Fruit fly (Drosophila melanogaster) whole organism, embryonic: Measurements from ENCODE around the gene Mzt1.
A peak's percentile ranks its signal among the peaks of the same experiment; 100 is the strongest.

Experiments
- C15 ChIP-seq: fragments of 200-800 bp; sonication (Bioruptor generic); IDR thresholded peaks from 3 replicates; pipeline ENCODE4 v1.3.6; 2022; ENCODE audit warnings: missing biosample characterization, missing genetic modification characterization
- CG10321 ChIP-seq: fragments of 200-800 bp; sonication (Bioruptor generic); IDR thresholded peaks from 2 replicates; pipeline ENCODE4 v1.3.6; 2022; ENCODE audit warnings: missing biosample characterization, missing genetic modification characterization
- CG17829 ChIP-seq: fragments of 200-800 bp; optimal IDR thresholded peaks from 2 replicates; lab custom pipeline; 2019; ENCODE audit warnings: missing biosample characterization, mild to moderate bottlenecking, missing genetic modification characterization, moderate library complexity
- CG30431 ChIP-seq: fragments of 200-800 bp; sonication (Bioruptor generic); optimal IDR thresholded peaks from 2 replicates; lab custom pipeline; 2017; ENCODE audit warnings: missing biosample characterization, missing genetic modification characterization
- CG32532 ChIP-seq: fragments of 200-800 bp; sonication (Bioruptor generic); IDR thresholded peaks from 2 replicates; pipeline ENCODE4 v1.3.6; 2022; ENCODE audit warnings: missing biosample characterization, missing genetic modification characterization
- CG3726 ChIP-seq: fragments of 200-800 bp; sonication (Bioruptor generic); IDR thresholded peaks from 3 replicates; pipeline ENCODE4, ENCODE4 v1.3.6; 2022; ENCODE audit warnings: missing biosample characterization, missing genetic modification characterization
- CG4328 ChIP-seq: fragments of 200-800 bp; sonication (Bioruptor generic); optimal IDR thresholded peaks from 3 replicates; lab custom pipeline; 2017; ENCODE audit warnings: missing biosample characterization, missing genetic modification reagents, missing genetic modification characterization
- CG4617 ChIP-seq: fragments of 200-800 bp; sonication (Bioruptor generic); optimal IDR thresholded peaks from 3 replicates; lab custom pipeline; 2016; ENCODE audit warnings: missing biosample characterization, missing genetic modification characterization, borderline replicate concordance
- CG5245 ChIP-seq: fragments of 200-800 bp; sonication (Bioruptor generic); optimal IDR thresholded peaks from 3 replicates; lab custom pipeline; 2016; ENCODE audit warnings: missing biosample characterization, missing genetic modification characterization
- CG6654 ChIP-seq: fragments of 200-800 bp; sonication (Bioruptor generic); optimal IDR thresholded peaks from 2 replicates; lab custom pipeline; 2017; ENCODE audit warnings: missing biosample characterization, mild to moderate bottlenecking, missing genetic modification characterization
- CG7786 ChIP-seq: fragments of 200-800 bp; sonication (Bioruptor generic); optimal IDR thresholded peaks from 2 replicates; lab custom pipeline; 2016; ENCODE audit warnings: missing biosample characterization, missing genetic modification characterization
- CG8281 ChIP-seq: fragments of 200-800 bp; sonication (Bioruptor generic); optimal IDR thresholded peaks from 2 replicates; lab custom pipeline; 2018; ENCODE audit warnings: missing biosample characterization, mild to moderate bottlenecking, missing genetic modification characterization, moderate library complexity
- CG8290 ChIP-seq, 3 experiments: fragments of 200-800 bp; sonication (Bioruptor generic); optimal IDR thresholded peaks; 2 replicates each; lab custom pipeline; 2016 to 2019; ENCODE audit warnings: missing biosample characterization in 3 of 3, missing genetic modification characterization in 3 of 3, mild to moderate bottlenecking in 2 of 3, moderate library complexity in 1 of 3
- CG8944 ChIP-seq: fragments of 200-800 bp; sonication (Bioruptor generic); optimal IDR thresholded peaks from 3 replicates; lab custom pipeline; 2016; ENCODE audit warnings: missing biosample characterization, missing genetic modification characterization
- CG9215 ChIP-seq: fragments of 200-800 bp; sonication (Bioruptor generic); IDR thresholded peaks from 2 replicates; pipeline ENCODE4 v1.3.6; 2022; ENCODE audit warnings: missing biosample characterization, missing genetic modification characterization
- CTCF ChIP-seq: fragments of 200-800 bp; sonication (Bioruptor generic); optimal IDR thresholded peaks from 2 replicates; lab custom pipeline; 2017; ENCODE audit warnings: missing biosample characterization, mild to moderate bottlenecking, missing genetic modification characterization, moderate library complexity
- Camta ChIP-seq: fragments of 200-800 bp; sonication (Bioruptor generic); optimal IDR thresholded peaks from 2 replicates; lab custom pipeline; 2016; ENCODE audit warnings: missing biosample characterization, missing genetic modification characterization
- Dp ChIP-seq: fragments of 200-800 bp; sonication (Bioruptor generic); optimal IDR thresholded peaks from 2 replicates; lab custom pipeline; 2018; ENCODE audit warnings: missing biosample characterization, mild to moderate bottlenecking, missing genetic modification characterization, moderate library complexity
- Ets97D ChIP-seq: fragments of 200-800 bp; sonication (Bioruptor generic); optimal IDR thresholded peaks from 3 replicates; lab custom pipeline; 2016; ENCODE audit warnings: missing biosample characterization, missing genetic modification characterization
- Gug ChIP-seq: fragments of 200-800 bp; sonication (Bioruptor generic); IDR thresholded peaks from 4 replicates; pipeline ENCODE4 v1.3.6; 2022; ENCODE audit warnings: missing biosample characterization, missing genetic modification characterization
- HHEX ChIP-seq: fragments of 200-800 bp; sonication (Bioruptor generic); optimal IDR thresholded peaks from 3 replicates; lab custom pipeline; 2017; ENCODE audit warnings: missing biosample characterization, mild to moderate bottlenecking, missing genetic modification characterization, missing genetic modification reagents
- Jarid2 ChIP-seq: fragments of 200-800 bp; sonication (Bioruptor generic); optimal IDR thresholded peaks from 3 replicates; lab custom pipeline; 2017; ENCODE audit warnings: mild to moderate bottlenecking, missing biosample characterization, missing genetic modification reagents, missing genetic modification characterization
- Lhr ChIP-seq: fragments of 200-800 bp; sonication (Bioruptor generic); optimal IDR thresholded peaks from 3 replicates; lab custom pipeline; 2017; ENCODE audit warnings: mild to moderate bottlenecking, missing biosample characterization, missing genetic modification reagents, missing genetic modification characterization
- Lpt ChIP-seq: fragments of >200 bp; optimal IDR thresholded peaks from 2 replicates; lab custom pipeline; 2018; ENCODE audit warnings: missing biosample characterization, missing genetic modification characterization
- MBD-R2 ChIP-seq: fragments of 200-800 bp; sonication (Bioruptor generic); IDR thresholded peaks from 2 replicates; pipeline ENCODE4 v1.3.6; 2022; ENCODE audit warnings: missing biosample characterization, missing genetic modification characterization
- MTF-1 ChIP-seq: fragments of 200-800 bp; sonication (Bioruptor generic); optimal IDR thresholded peaks from 2 replicates; lab custom pipeline; 2018; ENCODE audit warnings: missing biosample characterization, mild to moderate bottlenecking, missing genetic modification characterization, borderline replicate concordance
- Nf-YA ChIP-seq: fragments of 200-800 bp; sonication (Bioruptor generic); IDR thresholded peaks from 2 replicates; pipeline ENCODE4 v1.3.6; 2022; ENCODE audit warnings: missing biosample characterization, missing genetic modification characterization
- Oli ChIP-seq: fragments of 200-800 bp; sonication (Bioruptor generic); optimal IDR thresholded peaks from 2 replicates; lab custom pipeline; 2018; ENCODE audit warnings: missing biosample characterization, mild to moderate bottlenecking, missing genetic modification characterization, moderate library complexity
- Ptx1 ChIP-seq: fragments of 200-800 bp; sonication (Bioruptor generic); IDR thresholded peaks from 2 replicates; pipeline ENCODE4 v1.3.6; 2022; ENCODE audit warnings: missing biosample characterization, missing genetic modification characterization
- Rx ChIP-seq: fragments of 200-800 bp; sonication (Bioruptor generic); IDR thresholded peaks from 2 replicates; pipeline ENCODE4 v1.3.6; 2022; ENCODE audit warnings: missing biosample characterization, missing genetic modification characterization
- Sry-δ ChIP-seq: fragments of 200-800 bp; sonication (Bioruptor generic); optimal IDR thresholded peaks from 2 replicates; lab custom pipeline; 2016; ENCODE audit warnings: missing biosample characterization, missing genetic modification characterization
- Stat92E ChIP-seq, 3 experiments: fragments of >200 bp in 2 of 3; fragments of 200-800 bp in 1 of 3; sonication (Bioruptor generic) in 1 of 3; optimal IDR thresholded peaks; 2 replicates each; lab custom pipeline; 2017 to 2019; ENCODE audit warnings: missing biosample characterization in 3 of 3, missing genetic modification characterization in 3 of 3, mild to moderate bottlenecking in 1 of 3, moderate library complexity in 1 of 3
- Xrp1 ChIP-seq: fragments of 200-800 bp; sonication (Bioruptor generic); IDR thresholded peaks from 2 replicates; pipeline ENCODE4 v1.3.6; 2022; ENCODE audit warnings: missing biosample characterization, missing genetic modification characterization
- bbx ChIP-seq: fragments of 200-800 bp; sonication (Bioruptor generic); IDR thresholded peaks from 2 replicates; pipeline ENCODE4 v1.3.6; 2022; ENCODE audit warnings: missing biosample characterization, missing genetic modification characterization; ENCODE audit not compliant: partially characterized antibody
- br ChIP-seq: fragments of >200 bp; optimal IDR thresholded peaks from 2 replicates; lab custom pipeline; 2017
- corto ChIP-seq: fragments of 200-800 bp; sonication (Bioruptor generic); optimal IDR thresholded peaks from 2 replicates; lab custom pipeline; 2016; ENCODE audit warnings: missing biosample characterization, mild to moderate bottlenecking, missing genetic modification characterization, moderate library complexity
- emc ChIP-seq: fragments of 200-800 bp; sonication (Bioruptor generic); optimal IDR thresholded peaks from 2 replicates; lab custom pipeline; 2016; ENCODE audit warnings: missing biosample characterization, missing genetic modification characterization
- eve ChIP-seq, 2 experiments: fragments of >200 bp; optimal IDR thresholded peaks; 2 replicates each; lab custom pipeline; 2017; ENCODE audit warnings: missing biosample characterization in 2 of 2, missing genetic modification characterization in 2 of 2
- fd3F ChIP-seq: fragments of 200-800 bp; sonication (Bioruptor generic); optimal IDR thresholded peaks from 2 replicates; lab custom pipeline; 2018; ENCODE audit warnings: missing biosample characterization, mild to moderate bottlenecking, missing genetic modification characterization, moderate library complexity
- gce ChIP-seq: fragments of 200-800 bp; sonication (Bioruptor generic); IDR thresholded peaks from 3 replicates; pipeline ENCODE4 v1.3.6; 2022; ENCODE audit warnings: missing biosample characterization, missing genetic modification characterization
- hkb ChIP-seq, 2 experiments: fragments of 200-800 bp in 1 of 2; fragments of >200 bp in 1 of 2; sonication (Bioruptor generic) in 1 of 2; IDR thresholded peaks in 1 of 2; optimal IDR thresholded peaks in 1 of 2; 2 replicates each; pipeline versions ENCODE4 v1.3.6 to Lab custom; 2017 to 2022; ENCODE audit warnings: missing biosample characterization in 1 of 2, missing genetic modification characterization in 1 of 2
- kni ChIP-seq: fragments of 200-800 bp; sonication (Bioruptor generic); optimal IDR thresholded peaks from 3 replicates; lab custom pipeline; 2017; ENCODE audit warnings: mild to moderate bottlenecking, missing biosample characterization, missing genetic modification reagents, missing genetic modification characterization
- lbe ChIP-seq: fragments of 200-800 bp; sonication (Bioruptor generic); optimal IDR thresholded peaks from 2 replicates; lab custom pipeline; 2016; ENCODE audit warnings: missing biosample characterization, mild to moderate bottlenecking, missing genetic modification characterization
- lilli ChIP-seq: fragments of 200-800 bp; sonication (Bioruptor generic); optimal IDR thresholded peaks from 3 replicates; lab custom pipeline; 2016; ENCODE audit warnings: missing biosample characterization, missing genetic modification characterization
- mam ChIP-seq: fragments of 200-800 bp; sonication (Bioruptor generic); optimal IDR thresholded peaks from 3 replicates; lab custom pipeline; 2016; ENCODE audit warnings: missing biosample characterization, missing genetic modification characterization
- pho ChIP-seq: fragments of 200-800 bp; sonication (Bioruptor generic); optimal IDR thresholded peaks from 2 replicates; lab custom pipeline; 2016; ENCODE audit warnings: missing biosample characterization, missing genetic modification characterization
- ro ChIP-seq: fragments of 200-800 bp; sonication (Bioruptor generic); IDR thresholded peaks from 2 replicates; pipeline ENCODE4 v1.3.6; 2022; ENCODE audit warnings: missing biosample characterization, missing genetic modification characterization
- stc ChIP-seq: fragments of 200-800 bp; sonication (Bioruptor generic); IDR thresholded peaks from 2 replicates; pipeline ENCODE4 v1.3.6; 2022; ENCODE audit warnings: missing biosample characterization, missing genetic modification characterization
- ttk ChIP-seq: fragments of 200-800 bp; sonication (Bioruptor generic); IDR thresholded peaks from 2 replicates; pipeline ENCODE4 v2.1.2; 2022; ENCODE audit warnings: missing biosample characterization, missing genetic modification characterization
- tx ChIP-seq: fragments of 200-800 bp; sonication (Bioruptor generic); optimal IDR thresholded peaks from 2 replicates; lab custom pipeline; 2016; ENCODE audit warnings: missing biosample characterization, missing genetic modification characterization

Gene Mzt1

dm6 chr3L:2417399-2418040 is 28.5 kb downstream of the Mzt1 start (continued):
- TF ChIP-seq bbx (GFP tag; lab: Robert Waterston, UW) (no peak), Oli (tag; lab: Kevin White, UChicago) (peak; percentile 88), gce (no peak), Dp (GFP tag; lab: Kevin White, UChicago) (no peak), CG7786 (GFP tag; lab: Kevin White, UChicago) (peak; percentile 18), Stat92E (GFP tag; optimal IDR thresholded peaks at IDR 0.05; lab: Kevin White, UChicago) (peak in 1 of 3 experiments; percentile 68), CG3726 (no peak), CG8281 (peak; percentile 54), pho (GFP tag; lab: Kevin White, UChicago) (no peak), stc (GFP tag; lab: Robert Waterston, UW) (peak; percentile 48; the same call in 1 of the 2 replicates), ttk (GFP tag; lab: Robert Waterston, UW) (peak; percentile 61), corto (GFP tag; lab: Kevin White, UChicago) (peak; percentile 64), CTCF (GFP tag; lab: Kevin White, UChicago) (no peak), Sry-δ (GFP tag; lab: Kevin White, UChicago) (no peak), MBD-R2 (no peak), Camta (GFP tag; lab: Kevin White, UChicago) (no peak), CG4328 (GFP tag; lab: Kevin White, UChicago) (peak; percentile 76), mam (GFP tag; lab: Kevin White, UChicago) (no peak), Lpt (GFP tag; lab: Kevin White, UChicago) (no peak), MTF-1 (no peak), CG30431 (GFP tag; lab: Kevin White, UChicago) (peak; percentile 73), eve (GFP tag; optimal IDR thresholded peaks at IDR 0.05; lab: Kevin White, UChicago) (peak in 1 of 2 experiments; percentile 78), CG4617 (peak; percentile 3), Jarid2 (peak; percentile 12), Gug (no peak), tx (no peak), br (lab: Kevin White, UChicago) (no peak), ro (GFP tag; lab: Robert Waterston, UW) (no peak), emc (GFP tag; lab: Kevin White, UChicago) (no peak), Nf-YA (no peak), CG6654 (GFP tag; lab: Kevin White, UChicago) (peak; percentile 34), CG8944 (GFP tag; lab: Kevin White, UChicago) (no peak), Rx (GFP tag; lab: Robert Waterston, UW) (0 out of 2 replicates have a peak, but pooled peaks have one; percentile 42), Xrp1 (GFP tag; lab: Robert Waterston, UW) (peak; percentile 71), Lhr (no peak), lilli (GFP tag; lab: Kevin White, UChicago) (no peak), CG10321 (GFP tag; lab: Robert Waterston, UW) (no peak), Ptx1 (peak; percentile 83), fd3F (GFP tag; lab: Kevin White, UChicago) (peak; percentile 54), CG17829 (peak; percentile 78), HHEX (peak; percentile 77), CG9215 (peak; percentile 61), kni (GFP tag; lab: Kevin White, UChicago) (no peak), CG5245 (peak; percentile 9), hkb (optimal IDR thresholded peaks at IDR 0.05; lab: Kevin White, UChicago) (no peak), hkb (GFP tag; IDR thresholded peaks at IDR 0.05; lab: Robert Waterston, UW) (peak; percentile 58; the same call in 1 of the 2 replicates), CG8290 (GFP tag; optimal IDR thresholded peaks at IDR 0.05; lab: Kevin White, UChicago) (no peak), CG8290 (tag; optimal IDR thresholded peaks at IDR 0.05; lab: Kevin White, UChicago) (peak in 1 of 2 experiments; percentile 3), Ets97D (GFP tag; lab: Kevin White, UChicago) (no peak), CG32532 (peak; percentile 40; the same call in 1 of the 2 replicates), lbe (GFP tag; lab: Kevin White, UChicago) (peak; percentile 74), C15 (no peak)
